Worm (Caenorhabditis elegans) whole organism, midembryonic: ENCODE data around the gene cdkr-3.

Experiments
- T22C8.4 ChIP-seq: fragments of 200-800 bp; sonication (Bioruptor generic); IDR thresholded peaks from 2 replicates; pipeline ENCODE4 v1.3.6; 2022; ENCODE audit warnings: missing genetic modification characterization, missing compliant biosample characterization
- cog-1 ChIP-seq: sonication (generic microtip); optimal IDR thresholded peaks from 2 replicates; lab custom pipeline; 2016; ENCODE audit warnings: missing genetic modification characterization, missing compliant biosample characterization
- flt-1 ChIP-seq: fragments of 200-800 bp; sonication (Bioruptor generic); IDR thresholded peaks from 2 replicates; pipeline ENCODE4 v1.3.6; 2022; ENCODE audit warnings: missing genetic modification characterization, missing compliant biosample characterization
- klf-2 ChIP-seq: fragments of 200-800 bp; sonication (Bioruptor generic); conservative IDR thresholded peaks from 2 replicates; pipeline ENCODE4 v1.3.6; 2022; ENCODE audit warnings: missing genetic modification reagents, missing genetic modification characterization, missing compliant biosample characterization
- med-1 ChIP-seq: sonication (generic microtip); optimal IDR thresholded peaks from 2 replicates; lab custom pipeline; 2017; ENCODE audit warnings: missing genetic modification characterization, mild to moderate bottlenecking, missing compliant biosample characterization, antibody characterized with exemption, missing genetic modification reagents; ENCODE audit not compliant: insufficient read depth
- ref-1 ChIP-seq: fragments of 200-800 bp; sonication (Bioruptor generic); conservative IDR thresholded peaks from 2 replicates; pipeline ENCODE4 v1.3.6; 2022; ENCODE audit warnings: missing genetic modification reagents, missing genetic modification characterization, missing compliant biosample characterization
- tab-1 ChIP-seq: fragments of 200-800 bp; sonication (Bioruptor generic); IDR thresholded peaks from 2 replicates; pipeline ENCODE4 v1.3.6; 2022; ENCODE audit warnings: missing genetic modification characterization, missing compliant biosample characterization
- ztf-23 ChIP-seq: fragments of 200-800 bp; sonication (Bioruptor generic); IDR thresholded peaks from 2 replicates; pipeline ENCODE4 v1.3.6; 2022; ENCODE audit warnings: missing genetic modification reagents, missing genetic modification characterization, missing compliant biosample characterization
- ztf-29 ChIP-seq: fragments of 200-800 bp; sonication (Bioruptor generic); IDR thresholded peaks from 2 replicates; pipeline ENCODE4 v1.3.6; 2022; ENCODE audit warnings: missing genetic modification reagents, missing genetic modification characterization, missing compliant biosample characterization

ce11 chrV:20279811-20280317 is 10.0 kb downstream of the cdkr-3 start, which contains the start of gene pqn-94:
- no peak for TF ChIP-seq ref-1 (GFP tag; lab: Robert Waterston, UW)
- no peak for TF ChIP-seq ztf-29 (GFP tag; lab: Robert Waterston, UW)
- TF ChIP-seq klf-2 (GFP tag; lab: Robert Waterston, UW): no peak
- TF ChIP-seq tab-1 (GFP tag; lab: Robert Waterston, UW): no peak
- TF ChIP-seq ztf-23 (GFP tag; lab: Robert Waterston, UW): no peak
- no peak for TF ChIP-seq flt-1
- TF ChIP-seq T22C8.4: no peak
- no peak for TF ChIP-seq cog-1 (tag; lab: Kevin White, UChicago)
- TF ChIP-seq med-1 (GFP tag; lab: Kevin White, UChicago): no peak
